Worm (Caenorhabditis elegans): ENCODE data around the gene ZK287.7.

DNA sequence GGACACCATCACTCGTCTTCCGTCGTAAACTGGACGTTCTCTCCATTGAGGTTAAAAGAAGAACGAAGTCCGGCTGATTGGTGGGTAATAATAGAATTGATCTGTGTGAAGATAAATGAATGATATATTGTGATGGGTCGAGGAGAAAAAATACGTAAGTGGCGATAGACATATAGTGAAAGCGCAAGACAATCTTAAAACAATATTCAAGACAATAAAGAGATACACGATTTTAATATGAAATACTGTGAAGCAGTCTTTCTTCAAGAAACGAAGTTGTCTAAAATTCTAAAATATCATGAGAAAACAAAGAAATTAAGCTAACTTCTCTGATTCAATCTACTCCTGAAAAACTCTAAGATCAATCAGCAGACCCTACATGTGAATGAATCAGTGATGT is 20.7 kb downstream of the ZK287.7 start, which contains the start of gene F40F9.10:
- TF ChIP-seq pha-4 (tag; optimal IDR thresholded peaks at IDR 0.05), result no peak
- no peak for TF ChIP-seq F13H6.1 (tag; optimal IDR thresholded peaks at IDR 0.05)

Data from whole organism, late embryonic.